Fruit fly (Drosophila melanogaster): ENCODE results near the gene tkv.
A peak's percentile ranks its signal among the peaks of the same experiment; 100 is the strongest.

The tkv gene

DNA sequence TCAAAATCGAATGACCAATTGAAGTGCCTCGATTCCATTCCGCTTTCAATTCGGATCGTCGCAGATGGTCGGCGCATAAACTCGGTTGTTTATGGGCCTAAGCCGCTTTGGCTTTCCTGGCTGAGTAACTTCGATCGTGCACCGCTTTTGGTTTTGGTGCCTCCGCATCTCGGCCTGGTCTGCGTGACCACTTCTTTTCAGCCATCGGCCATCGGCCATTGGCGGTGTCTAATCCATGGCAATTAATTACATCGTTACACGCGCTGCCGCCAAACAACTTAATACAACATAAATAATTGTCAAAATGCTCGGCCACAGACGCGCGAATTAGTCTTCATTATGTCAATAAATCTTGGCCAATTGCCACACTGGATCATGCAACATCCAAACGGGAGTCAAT is 10.9 kb downstream of the tkv start:
- TF ChIP-seq Dfd (GFP tag; optimal IDR thresholded peaks at IDR 0.05) = no peak
- no peak for TF ChIP-seq Dif (GFP tag; optimal IDR thresholded peaks at IDR 0.05; ENCODE audit: partially characterized antibody)
- TF ChIP-seq Abd-B (GFP tag; optimal IDR thresholded peaks at IDR 0.05) = no peak
- no peak for TF ChIP-seq N (GFP tag; optimal IDR thresholded peaks at IDR 0.05)
- no peak for TF ChIP-seq fru (GFP tag; optimal IDR thresholded peaks at IDR 0.05)
- no peak for TF ChIP-seq tai (GFP tag; optimal IDR thresholded peaks at IDR 0.05)
- TF ChIP-seq dl (GFP tag; optimal IDR thresholded peaks at IDR 0.05; ENCODE audit: insufficient read depth in 1 of 2, partially characterized antibody in 2 of 2) = no peak
- no peak for TF ChIP-seq sv (GFP tag; optimal IDR thresholded peaks at IDR 0.05)
- TF ChIP-seq ey (GFP tag; optimal IDR thresholded peaks at IDR 0.05) = no peak
- no peak for TF ChIP-seq Sp1 (GFP tag; optimal IDR thresholded peaks at IDR 0.05)
- no peak for TF ChIP-seq Hnf4 (GFP tag; optimal IDR thresholded peaks at IDR 0.05)
- TF ChIP-seq brk (GFP tag; optimal IDR thresholded peaks at IDR 0.05) = no peak
- TF ChIP-seq Jra (GFP tag; optimal IDR thresholded peaks at IDR 0.05) = no peak
- TF ChIP-seq Myc (optimal IDR thresholded peaks at IDR 0.05) = no peak
- TF ChIP-seq usp (GFP tag; optimal IDR thresholded peaks at IDR 0.05) = no peak
- TF ChIP-seq Hr78 (GFP tag; optimal IDR thresholded peaks at IDR 0.05) = no peak
- TF ChIP-seq woc (GFP tag; optimal IDR thresholded peaks at IDR 0.05) = no peak

DNA sequence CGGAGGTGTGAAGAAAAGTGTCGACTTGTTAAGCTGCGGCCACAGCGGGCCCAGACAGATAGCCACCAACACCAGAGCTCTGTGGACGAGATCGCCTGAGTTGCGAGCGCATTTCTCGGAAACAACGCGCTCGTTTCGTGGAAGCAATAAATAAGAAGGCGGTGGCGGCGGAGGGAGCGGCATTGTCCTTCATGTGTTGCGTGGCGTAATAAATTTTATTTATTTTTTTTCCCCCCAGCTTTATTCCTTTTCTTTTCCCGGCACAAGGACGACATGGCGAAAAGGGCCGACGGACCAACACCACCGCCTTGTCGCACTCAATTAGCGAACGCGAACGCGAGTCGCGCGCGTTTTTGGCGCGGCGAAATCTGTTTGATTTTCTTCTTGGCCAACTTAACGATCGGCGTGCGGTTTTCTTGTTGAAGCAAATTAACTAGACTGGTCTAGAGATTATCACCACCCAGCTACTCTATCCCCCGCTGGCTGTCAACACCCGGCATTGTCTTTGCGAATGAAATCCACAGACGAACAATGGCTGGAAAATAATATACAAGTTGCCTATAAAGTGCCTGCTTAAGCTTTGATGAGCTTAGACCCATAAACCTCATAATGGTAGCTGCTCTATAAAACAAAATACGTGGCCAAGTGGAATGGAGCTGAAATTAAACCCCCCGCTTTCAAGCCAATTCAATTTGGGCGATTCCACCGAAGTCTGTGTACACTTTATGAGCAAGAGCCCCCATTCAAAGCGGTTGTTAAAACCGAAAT is 11.9 kb downstream of the tkv start:
- TF ChIP-seq Myc (optimal IDR thresholded peaks at IDR 0.05) (no peak), woc (GFP tag; optimal IDR thresholded peaks at IDR 0.05) (no peak), GATAd (GFP tag; optimal IDR thresholded peaks at IDR 0.05) (no peak), Hnf4 (GFP tag; optimal IDR thresholded peaks at IDR 0.05) (no peak), fru (GFP tag; optimal IDR thresholded peaks at IDR 0.05) (no peak), N (GFP tag; optimal IDR thresholded peaks at IDR 0.05) (no peak), brk (GFP tag; optimal IDR thresholded peaks at IDR 0.05) (no peak), foxo (GFP tag; optimal IDR thresholded peaks at IDR 0.05) (no peak), dsf (GFP tag; optimal IDR thresholded peaks at IDR 0.05; ENCODE audit: borderline replicate concordance) (no peak), br (GFP tag; optimal IDR thresholded peaks at IDR 0.05) (no peak), pan (optimal IDR thresholded peaks at IDR 0.05) (no peak), h (GFP tag; optimal IDR thresholded peaks at IDR 0.05) (no peak), psq (GFP tag; optimal IDR thresholded peaks at IDR 0.05) (no peak), Rel (GFP tag; optimal IDR thresholded peaks at IDR 0.05) (no peak), Rel (tag; optimal IDR thresholded peaks at IDR 0.05) (no peak)

DNA sequence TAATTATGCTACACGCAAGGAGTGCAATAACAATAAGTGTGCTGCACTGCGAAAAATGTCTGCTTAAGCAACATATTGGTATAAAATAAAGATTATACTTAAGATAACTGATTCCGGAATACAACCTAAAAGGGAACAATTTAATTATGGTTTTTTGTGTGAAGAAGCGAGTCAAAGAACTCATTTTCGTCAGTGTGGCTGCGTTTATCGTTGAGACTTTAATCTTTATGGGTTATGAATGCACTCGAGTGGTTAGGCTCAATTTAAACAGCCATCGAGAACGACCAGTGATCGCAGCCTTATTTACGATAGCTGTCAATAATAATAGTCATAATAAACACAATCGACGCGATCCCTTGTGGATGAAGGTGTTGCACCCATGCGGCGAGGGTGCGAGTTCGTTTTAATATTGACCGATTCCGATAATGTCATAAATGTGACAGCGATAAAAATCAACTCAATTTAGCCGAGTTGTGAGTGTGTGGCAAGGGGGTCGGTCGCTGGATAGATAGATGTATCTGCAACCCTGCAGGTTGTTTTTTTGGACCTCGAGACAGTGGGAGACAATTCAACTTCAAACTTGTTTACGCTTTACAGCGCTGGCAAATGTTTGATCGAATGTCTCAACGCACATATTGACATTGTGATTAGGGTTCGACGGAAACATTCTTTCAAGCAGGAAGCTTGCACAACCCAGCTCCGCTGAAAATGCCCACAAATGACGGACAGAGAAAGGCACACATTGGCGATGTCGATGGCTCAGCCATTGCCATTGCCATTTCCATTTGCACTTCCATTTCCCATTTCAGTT is 14.9 kb downstream of the tkv start:
- TF ChIP-seq HLH106 (tag; optimal IDR thresholded peaks at IDR 0.05) (peak; percentile 77), Rel (GFP tag; optimal IDR thresholded peaks at IDR 0.05) (peak; percentile 50), Rel (tag; optimal IDR thresholded peaks at IDR 0.05) (peak; percentile 60), dmrt93B (GFP tag; optimal IDR thresholded peaks at IDR 0.05) (peak; percentile 34), Mio (GFP tag; optimal IDR thresholded peaks at IDR 0.05) (no peak), GATAd (GFP tag; optimal IDR thresholded peaks at IDR 0.05) (peak; percentile 3), fru (GFP tag; optimal IDR thresholded peaks at IDR 0.05) (peak; percentile 86), OdsH (GFP tag; optimal IDR thresholded peaks at IDR 0.05) (peak; percentile 75), rgr (GFP tag; optimal IDR thresholded peaks at IDR 0.05) (peak; percentile 86), Sp1 (GFP tag; optimal IDR thresholded peaks at IDR 0.05) (peak; percentile 69), Myc (optimal IDR thresholded peaks at IDR 0.05) (no peak), sv (GFP tag; optimal IDR thresholded peaks at IDR 0.05) (no peak), N (GFP tag; optimal IDR thresholded peaks at IDR 0.05) (no peak), Abd-B (GFP tag; optimal IDR thresholded peaks at IDR 0.05) (no peak), h (GFP tag; optimal IDR thresholded peaks at IDR 0.05) (peak; percentile 95), pan (optimal IDR thresholded peaks at IDR 0.05) (no peak), psq (GFP tag; optimal IDR thresholded peaks at IDR 0.05) (peak; percentile 68), brk (GFP tag; optimal IDR thresholded peaks at IDR 0.05) (peak; percentile 71), foxo (GFP tag; optimal IDR thresholded peaks at IDR 0.05) (peak; percentile 24 to 85), br (GFP tag; optimal IDR thresholded peaks at IDR 0.05) (peak; percentile 76), dsf (GFP tag; optimal IDR thresholded peaks at IDR 0.05; ENCODE audit: borderline replicate concordance) (peak; percentile 40), Dfd (GFP tag; optimal IDR thresholded peaks at IDR 0.05) (no peak), lola (GFP tag; optimal IDR thresholded peaks at IDR 0.05) (no peak), CG9705 (GFP tag; optimal IDR thresholded peaks at IDR 0.05) (peak; percentile 19), CrebA (GFP tag; optimal IDR thresholded peaks at IDR 0.05; ENCODE audit: borderline replicate concordance) (peak; percentile 80), Jra (GFP tag; optimal IDR thresholded peaks at IDR 0.05) (peak; percentile 25), Vsx2 (GFP tag; optimal IDR thresholded peaks at IDR 0.05; ENCODE audit: partially characterized antibody) (no peak), usp (GFP tag; optimal IDR thresholded peaks at IDR 0.05) (no peak), woc (GFP tag; optimal IDR thresholded peaks at IDR 0.05) (peak; percentile 69), tai (GFP tag; optimal IDR thresholded peaks at IDR 0.05) (peak; percentile 78), dl (GFP tag; optimal IDR thresholded peaks at IDR 0.05; ENCODE audit: insufficient read depth in 1 of 2, partially characterized antibody in 2 of 2) (no peak), jim (GFP tag; optimal IDR thresholded peaks at IDR 0.05) (peak; percentile 35), Hnf4 (GFP tag; optimal IDR thresholded peaks at IDR 0.05) (peak; percentile 78), Hr78 (GFP tag; optimal IDR thresholded peaks at IDR 0.05) (no peak), CG32264 (GFP tag; optimal IDR thresholded peaks at IDR 0.05) (no peak), sage (GFP tag; optimal IDR thresholded peaks at IDR 0.05) (peak; percentile 60), Dif (GFP tag; optimal IDR thresholded peaks at IDR 0.05; ENCODE audit: partially characterized antibody) (no peak), ey (GFP tag; optimal IDR thresholded peaks at IDR 0.05) (peak; percentile 86), Hr83 (GFP tag; optimal IDR thresholded peaks at IDR 0.05; ENCODE audit: poor library complexity, severe bottlenecking) (peak; percentile 92)
